Worm (Caenorhabditis elegans): ENCODE measurements around the gene gpx-6.

The gpx-6 gene

ce11 chrIV:8182566-8182965 lies 39.4 kb upstream of the gpx-6 start:
- no peak for TF ChIP-seq nhr-12 (tag; optimal IDR thresholded peaks at IDR 0.05)
- TF ChIP-seq elt-3 (tag; optimal IDR thresholded peaks at IDR 0.05), result no peak
- no peak for TF ChIP-seq lin-11 (tag; optimal IDR thresholded peaks at IDR 0.05)
- no peak for TF ChIP-seq nhr-23 (tag; optimal IDR thresholded peaks at IDR 0.05)
- no peak for TF ChIP-seq ztf-4 (tag; optimal IDR thresholded peaks at IDR 0.05)
- TF ChIP-seq nhr-6 (tag; optimal IDR thresholded peaks at IDR 0.05), result no peak
- TF ChIP-seq lsy-2 (tag; optimal IDR thresholded peaks at IDR 0.05), result no peak
- TF ChIP-seq nhr-129 (tag; optimal IDR thresholded peaks at IDR 0.05), result no peak
- TF ChIP-seq dmd-4 (tag; optimal IDR thresholded peaks at IDR 0.05), result no peak
- no peak for TF ChIP-seq fos-1 (tag; optimal IDR thresholded peaks at IDR 0.05)
- no peak for TF ChIP-seq R02D3.7 (tag; optimal IDR thresholded peaks at IDR 0.05)
- TF ChIP-seq snpc-4 (tag; optimal IDR thresholded peaks at IDR 0.05), result no peak

ce11 chrIV:8183313-8183712 lies 38.7 kb upstream of the gpx-6 start:
- TF ChIP-seq nhr-237 (tag; optimal IDR thresholded peaks at IDR 0.05) (no peak), nhr-6 (tag; optimal IDR thresholded peaks at IDR 0.05) (no peak), mab-5 (tag; optimal IDR thresholded peaks at IDR 0.05) (no peak), unc-62 (GFP tag; optimal IDR thresholded peaks at IDR 0.05) (no peak), snpc-4 (tag; optimal IDR thresholded peaks at IDR 0.05) (no peak), elt-3 (tag; optimal IDR thresholded peaks at IDR 0.05) (no peak), nhr-25 (tag; optimal IDR thresholded peaks at IDR 0.05) (no peak), alr-1 (tag; optimal IDR thresholded peaks at IDR 0.05) (peak; percentile 32), sma-9 (GFP tag; optimal IDR thresholded peaks at IDR 0.05) (peak; percentile 61), sma-9 (tag; optimal IDR thresholded peaks at IDR 0.05) (no peak), unc-55 (GFP tag; optimal IDR thresholded peaks at IDR 0.05) (peak; percentile 66), F13H6.1 (tag; optimal IDR thresholded peaks at IDR 0.05) (peak; percentile 71), egl-27 (tag; optimal IDR thresholded peaks at IDR 0.05) (no peak), gmeb-1 (tag; optimal IDR thresholded peaks at IDR 0.05) (no peak), peb-1 (tag; optimal IDR thresholded peaks at IDR 0.05) (no peak), ztf-4 (tag; optimal IDR thresholded peaks at IDR 0.05) (no peak), unc-39 (tag; optimal IDR thresholded peaks at IDR 0.05) (no peak), lin-13 (GFP tag; optimal IDR thresholded peaks at IDR 0.05) (peak; percentile 14), zag-1 (tag; optimal IDR thresholded peaks at IDR 0.05) (peak; percentile 28), nhr-23 (tag; optimal IDR thresholded peaks at IDR 0.05) (no peak), nhr-10 (tag; optimal IDR thresholded peaks at IDR 0.05) (no peak), ztf-11 (tag; optimal IDR thresholded peaks at IDR 0.05) (no peak), mdl-1 (tag; optimal IDR thresholded peaks at IDR 0.05) (peak in 1 of 2 experiments; percentile 7), sem-4 (tag; optimal IDR thresholded peaks at IDR 0.05) (peak; percentile 51), lsy-2 (tag; optimal IDR thresholded peaks at IDR 0.05) (peak in 1 of 2 experiments; percentile 44), Y55F3AM.14 (GFP tag; optimal IDR thresholded peaks at IDR 0.05) (peak; percentile 42), mbf-1 (tag; optimal IDR thresholded peaks at IDR 0.05) (no peak), lin-11 (tag; optimal IDR thresholded peaks at IDR 0.05) (peak; percentile 83), sma-3 (GFP tag; optimal IDR thresholded peaks at IDR 0.05) (no peak), nhr-11 (tag; optimal IDR thresholded peaks at IDR 0.05) (no peak), nhr-12 (tag; optimal IDR thresholded peaks at IDR 0.05) (no peak), ceh-16 (tag; optimal IDR thresholded peaks at IDR 0.05) (no peak), nhr-21 (tag; optimal IDR thresholded peaks at IDR 0.05) (no peak), ceh-82 (tag; optimal IDR thresholded peaks at IDR 0.05) (no peak), nhr-77 (tag; optimal IDR thresholded peaks at IDR 0.05) (no peak), skn-1 (tag; optimal IDR thresholded peaks at IDR 0.05) (no peak), ZK546.5 (tag; optimal IDR thresholded peaks at IDR 0.05) (no peak), C34F6.9 (tag; optimal IDR thresholded peaks at IDR 0.05) (peak; percentile 73), R02D3.7 (tag; optimal IDR thresholded peaks at IDR 0.05) (no peak), ama-1 (optimal IDR thresholded peaks at IDR 0.05) (no peak), aly-2 (tag; optimal IDR thresholded peaks at IDR 0.05) (no peak), lin-39 (tag; optimal IDR thresholded peaks at IDR 0.05) (no peak), fos-1 (tag; optimal IDR thresholded peaks at IDR 0.05) (no peak), ztf-1 (GFP tag; conservative IDR thresholded peaks at IDR 0.05) (no peak), crh-2 (tag; optimal IDR thresholded peaks at IDR 0.05) (peak; percentile 39), nhr-129 (tag; optimal IDR thresholded peaks at IDR 0.05) (peak; percentile 65), elt-1 (tag; optimal IDR thresholded peaks at IDR 0.05) (no peak), dmd-4 (tag; optimal IDR thresholded peaks at IDR 0.05) (no peak), blmp-1 (tag; optimal IDR thresholded peaks at IDR 0.05; ENCODE audit: insufficient read depth) (no peak)
